Worm (Caenorhabditis elegans) whole organism, mixed stage, embryonic: ENCODE measurements around the gene bath-47.

Source experiments
- M03D4.4 ChIP-seq: sonication (generic microtip); optimal IDR thresholded peaks from 2 replicates; lab custom pipeline; 2017; ENCODE audit warnings: mild to moderate bottlenecking, missing genetic modification characterization, missing compliant biosample characterization
- blmp-1 ChIP-seq: fragments of 150-350 bp; optimal IDR thresholded peaks from 2 replicates; lab custom pipeline; 2014; ENCODE audit warnings: missing biosample characterization, missing genetic modification characterization
- cnd-1 ChIP-seq: fragments of 200-800 bp; sonication (Bioruptor generic); optimal IDR thresholded peaks from 2 replicates; lab custom pipeline; 2018; ENCODE audit warnings: mild to moderate bottlenecking, missing genetic modification characterization, missing compliant biosample characterization
- flh-1 ChIP-seq: fragments of 200-800 bp; sonication (Bioruptor generic); optimal IDR thresholded peaks from 2 replicates; lab custom pipeline; 2018; ENCODE audit warnings: mild to moderate bottlenecking, missing genetic modification characterization, moderate library complexity, missing compliant biosample characterization
- snpc-4 ChIP-seq: fragments of 150-350 bp; optimal IDR thresholded peaks from 2 replicates; lab custom pipeline; 2014; ENCODE audit warnings: missing biosample characterization, missing genetic modification characterization
- sptf-1 ChIP-seq: sonication (generic microtip); optimal IDR thresholded peaks from 2 replicates; lab custom pipeline; 2017; ENCODE audit warnings: mild to moderate bottlenecking, missing genetic modification characterization, moderate library complexity, missing compliant biosample characterization

DNA sequence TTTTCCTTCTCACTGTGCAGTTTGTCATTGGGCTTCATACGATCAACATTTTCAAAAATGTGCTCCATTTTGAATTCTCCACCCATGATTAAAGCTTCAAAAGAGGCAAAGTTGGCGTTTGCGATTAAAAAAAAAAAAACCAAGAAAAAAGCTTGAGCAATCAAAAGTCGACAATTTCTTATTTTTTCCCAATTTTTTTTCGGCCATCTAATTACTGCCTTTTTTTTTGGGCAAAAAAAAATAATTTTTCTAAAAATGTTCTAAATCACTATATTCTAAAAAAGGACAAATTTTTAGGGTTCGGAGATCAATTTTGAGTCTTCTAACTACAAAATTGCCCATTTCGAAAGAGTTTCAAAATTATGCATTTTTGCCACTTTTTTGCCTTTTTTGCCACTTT, 25.6 kb upstream of the bath-47 start, which contains the start of gene K05F6.10:
- TF ChIP-seq flh-1 (GFP tag; lab: Kevin White, UChicago) (no peak), snpc-4 (tag; lab: Kevin White, UChicago) (no peak), cnd-1 (tag; lab: Kevin White, UChicago) (no peak), blmp-1 (tag; lab: Kevin White, UChicago) (no peak), M03D4.4 (tag; lab: Kevin White, UChicago) (no peak), sptf-1 (tag; lab: Kevin White, UChicago) (no peak)
